Worm (Caenorhabditis elegans) whole organism, L4/young adult: Measurements from ENCODE around the gene F21C10.6.

Experiments
- dao-5 ChIP-seq: sonication (generic microtip); optimal IDR thresholded peaks from 2 replicates; lab custom pipeline; 2016; ENCODE audit warnings: missing genotype, missing genetic modification characterization, moderate library complexity, missing compliant biosample characterization
- him-1 ChIP-seq: sonication (generic microtip); optimal IDR thresholded peaks from 2 replicates; lab custom pipeline; 2016; ENCODE audit warnings: missing genotype, missing genetic modification reagents, missing genetic modification characterization, missing compliant biosample characterization

ce11 chrV:9172989-9173388 lies 48.7 kb downstream of the F21C10.6 start, which contains the start of gene gad-3:
- TF ChIP-seq dao-5 (tag; lab: Kevin White, UChicago) (no peak), him-1 (tag; lab: Kevin White, UChicago) (no peak)
